Worm (Caenorhabditis elegans) whole organism, L4 larva: ENCODE measurements around the gene C49C8.3.

Source experiments
- F10B5.3 ChIP-seq: sonication (generic microtip); optimal IDR thresholded peaks from 2 replicates; lab custom pipeline; 2016; ENCODE audit warnings: mild to moderate bottlenecking, missing genetic modification characterization, missing compliant biosample characterization
- F26F4.8 ChIP-seq: fragments of 200-800 bp; sonication (Bioruptor generic); conservative IDR thresholded peaks from 2 replicates; pipeline ENCODE4 v1.3.6; 2022; ENCODE audit warnings: missing genetic modification characterization, missing compliant biosample characterization
- F49E8.2 ChIP-seq: sonication (generic microtip); optimal IDR thresholded peaks from 2 replicates; lab custom pipeline; 2016; ENCODE audit warnings: missing compliant biosample characterization, mild to moderate bottlenecking, missing genetic modification characterization, borderline replicate concordance
- R02D3.7 ChIP-seq: fragments of 150-350 bp; sonication (generic microtip); optimal IDR thresholded peaks from 3 replicates; lab custom pipeline; 2014; ENCODE audit warnings: missing biosample characterization, missing genetic modification characterization
- T20F7.1 ChIP-seq: fragments of 200-800 bp; sonication (Bioruptor generic); optimal IDR thresholded peaks from 2 replicates; lab custom pipeline; 2018; ENCODE audit warnings: mild to moderate bottlenecking, missing genetic modification characterization, missing compliant biosample characterization
- Y105C5A.15 ChIP-seq: fragments of 200-800 bp; sonication (Bioruptor generic); IDR thresholded peaks from 2 replicates; pipeline ENCODE4 v1.3.6; 2022; ENCODE audit warnings: missing genetic modification characterization, missing compliant biosample characterization
- Y75B8A.6 ChIP-seq: fragments of 200-800 bp; sonication (Bioruptor generic); IDR thresholded peaks from 2 replicates; pipeline ENCODE4 v1.3.6; 2022; ENCODE audit warnings: missing genetic modification reagents, missing genetic modification characterization, missing compliant biosample characterization
- ZK337.2 ChIP-seq: fragments of 200-800 bp; sonication (Bioruptor generic); IDR thresholded peaks from 2 replicates; pipeline ENCODE4 v1.3.6; 2022; ENCODE audit warnings: missing genetic modification reagents, missing genetic modification characterization, missing compliant biosample characterization
- ZK546.5 ChIP-seq, 2 experiments: sonication (generic microtip); optimal IDR thresholded peaks; 2 replicates each; lab custom pipeline; 2017; ENCODE audit warnings: missing biosample characterization in 2 of 2, missing genetic modification characterization in 2 of 2
- aha-1 ChIP-seq: fragments of 150-350 bp; peaks from one replicate; lab custom pipeline; 2014; ENCODE audit warnings: missing biosample characterization, missing genetic modification characterization
- aly-2 ChIP-seq: sonication (generic microtip); optimal IDR thresholded peaks from 2 replicates; lab custom pipeline; 2018; ENCODE audit warnings: missing biosample characterization, missing genetic modification characterization
- ama-1 ChIP-seq: fragments of 150-350 bp; optimal IDR thresholded peaks from 2 replicates; lab custom pipeline; 2014; ENCODE audit warnings: inconsistent platforms, mixed read lengths
- arid-1 ChIP-seq: fragments of 200-800 bp; sonication (Bioruptor generic); conservative IDR thresholded peaks from 2 replicates; pipeline ENCODE4 v1.3.6; 2022; ENCODE audit warnings: missing genetic modification reagents, missing genetic modification characterization, missing compliant biosample characterization
- ceh-20 ChIP-seq: fragments of 200-800 bp; sonication (Bioruptor generic); IDR thresholded peaks from 2 replicates; pipeline ENCODE4 v1.3.6; 2022; ENCODE audit warnings: missing genetic modification reagents, missing genetic modification characterization, missing compliant biosample characterization
- ceh-32 ChIP-seq: sonication (generic microtip); optimal IDR thresholded peaks from 2 replicates; lab custom pipeline; 2016; ENCODE audit warnings: mild to moderate bottlenecking, missing genetic modification characterization, missing compliant biosample characterization; ENCODE audit not compliant: poor library complexity
- ceh-44 ChIP-seq: fragments of 200-800 bp; sonication (Bioruptor generic); IDR thresholded peaks from 2 replicates; pipeline ENCODE4 v1.3.6; 2022; ENCODE audit warnings: missing genetic modification reagents, missing genetic modification characterization, missing compliant biosample characterization
- ces-1 ChIP-seq: fragments of 150-350 bp; sonication (generic microtip); optimal IDR thresholded peaks from 4 replicates; lab custom pipeline; 2014; ENCODE audit warnings: missing biosample characterization, missing genetic modification reagents, missing genetic modification characterization
- ctbp-1 ChIP-seq: fragments of 200-800 bp; sonication (Bioruptor generic); IDR thresholded peaks from 2 replicates; pipeline ENCODE4 v1.3.6; 2022; ENCODE audit warnings: missing genetic modification reagents, missing genetic modification characterization, missing compliant biosample characterization
- daf-16 ChIP-seq, 3 experiments: sonication (generic microtip); optimal IDR thresholded peaks; 2 replicates each; lab custom pipeline; 2016 to 2017; ENCODE audit warnings: missing genetic modification characterization in 3 of 3, missing genetic modification reagents in 3 of 3, mild to moderate bottlenecking in 2 of 3, missing compliant biosample characterization in 2 of 3, missing biosample characterization in 1 of 3, moderate library complexity in 1 of 3
- dmd-6 ChIP-seq: fragments of 200-800 bp; sonication (Bioruptor generic); IDR thresholded peaks from 2 replicates; pipeline ENCODE4 v1.3.6; 2022; ENCODE audit warnings: missing genetic modification reagents, missing genetic modification characterization, missing compliant biosample characterization
- dmd-8 ChIP-seq: fragments of 200-800 bp; sonication (Bioruptor generic); IDR thresholded peaks from 2 replicates; pipeline ENCODE4 v1.3.6; 2022; ENCODE audit warnings: missing genetic modification characterization, missing compliant biosample characterization
- dpl-1 ChIP-seq: fragments of 150-350 bp; optimal IDR thresholded peaks from 2 replicates; lab custom pipeline; 2014; ENCODE audit warnings: missing biosample characterization, missing genetic modification reagents, missing genetic modification characterization
- egl-27 ChIP-seq: sonication (generic microtip); optimal IDR thresholded peaks from 3 replicates; lab custom pipeline; 2017; ENCODE audit warnings: missing biosample characterization, missing genetic modification reagents, missing genetic modification characterization
- fos-1 ChIP-seq: fragments of 150-350 bp; optimal IDR thresholded peaks from 2 replicates; lab custom pipeline; 2014; ENCODE audit warnings: missing biosample characterization, missing genetic modification characterization
- gei-8 ChIP-seq: fragments of 200-800 bp; sonication (Bioruptor generic); optimal IDR thresholded peaks from 2 replicates; lab custom pipeline; 2018; ENCODE audit warnings: mild to moderate bottlenecking, missing genetic modification characterization, missing compliant biosample characterization
- hlh-11 ChIP-seq: fragments of 200-800 bp; sonication (Bioruptor generic); optimal IDR thresholded peaks from 2 replicates; lab custom pipeline; 2018; ENCODE audit warnings: mild to moderate bottlenecking, missing genetic modification characterization, missing compliant biosample characterization
- lim-7 ChIP-seq: fragments of 200-800 bp; sonication (Bioruptor generic); IDR thresholded peaks from 2 replicates; pipeline ENCODE4 v1.3.6; 2022; ENCODE audit warnings: missing genetic modification characterization, missing compliant biosample characterization
- lin-39 ChIP-seq: fragments of 150-350 bp; optimal IDR thresholded peaks from 2 replicates; lab custom pipeline; 2014; ENCODE audit warnings: missing biosample characterization, missing genetic modification reagents, missing genetic modification characterization
- madf-9 ChIP-seq: fragments of 200-800 bp; sonication (Bioruptor generic); conservative IDR thresholded peaks from 2 replicates; pipeline ENCODE4 v1.3.6; 2022; ENCODE audit warnings: missing genetic modification reagents, missing genetic modification characterization, missing compliant biosample characterization
- mdt-29 ChIP-seq: fragments of 200-800 bp; sonication (Bioruptor generic); IDR thresholded peaks from 2 replicates; pipeline ENCODE4 v1.3.6; 2022; ENCODE audit warnings: missing genetic modification reagents, missing genetic modification characterization, missing compliant biosample characterization
- mes-2 ChIP-seq: sonication (generic microtip); optimal IDR thresholded peaks from 2 replicates; lab custom pipeline; 2016; ENCODE audit warnings: missing genotype, mild to moderate bottlenecking, missing genetic modification characterization, missing compliant biosample characterization; ENCODE audit not compliant: poor library complexity, severe bottlenecking
- mxl-2 ChIP-seq: fragments of 200-800 bp; sonication (Bioruptor generic); conservative IDR thresholded peaks from 2 replicates; pipeline ENCODE4 v1.3.6; 2022; ENCODE audit warnings: missing genetic modification reagents, missing genetic modification characterization, missing compliant biosample characterization
- nhr-48 ChIP-seq: sonication (generic microtip); optimal IDR thresholded peaks from 2 replicates; lab custom pipeline; 2016; ENCODE audit warnings: mild to moderate bottlenecking, missing genetic modification characterization, missing compliant biosample characterization
- nhr-6 ChIP-seq: fragments of 150-350 bp; optimal IDR thresholded peaks from 2 replicates; lab custom pipeline; 2014; ENCODE audit warnings: missing biosample characterization, missing genetic modification characterization
- nhr-76 ChIP-seq: fragments of 150-350 bp; optimal IDR thresholded peaks from 2 replicates; lab custom pipeline; 2014; ENCODE audit warnings: missing biosample characterization, missing genetic modification characterization
- nhr-77 ChIP-seq: fragments of 150-350 bp; optimal IDR thresholded peaks from 2 replicates; lab custom pipeline; 2014; ENCODE audit warnings: missing biosample characterization, missing genetic modification characterization
- pha-4 ChIP-seq, 2 experiments: fragments of 150-350 bp in 1 of 2; fragments of 200-800 bp in 1 of 2; sonication (Bioruptor generic) in 1 of 2; IDR thresholded peaks in 1 of 2; optimal IDR thresholded peaks in 1 of 2; 2 replicates each; pipeline versions ENCODE4 v1.3.6 to Lab custom; 2014 to 2022; ENCODE audit warnings: missing genetic modification characterization in 2 of 2, missing genetic modification reagents in 2 of 2, missing biosample characterization in 1 of 2, missing compliant biosample characterization in 1 of 2
- php-3 ChIP-seq: fragments of 200-800 bp; sonication (Bioruptor generic); IDR thresholded peaks from 2 replicates; pipeline ENCODE4 v1.3.6; 2022; ENCODE audit warnings: missing genetic modification reagents, missing genetic modification characterization, missing compliant biosample characterization
- rbr-2 ChIP-seq: sonication (generic microtip); optimal IDR thresholded peaks from 2 replicates; lab custom pipeline; 2016; ENCODE audit warnings: missing genotype, missing genetic modification characterization, missing compliant biosample characterization
- saeg-2 ChIP-seq: fragments of 200-800 bp; sonication (Bioruptor generic); IDR thresholded peaks from 2 replicates; pipeline ENCODE4 v1.3.6; 2022; ENCODE audit warnings: missing genetic modification reagents, missing genetic modification characterization, missing compliant biosample characterization
- skn-1 ChIP-seq: fragments of 150-350 bp; optimal IDR thresholded peaks from 2 replicates; lab custom pipeline; 2014; ENCODE audit warnings: missing biosample characterization, missing genetic modification characterization
- snpc-1.2 ChIP-seq: fragments of 200-800 bp; sonication (Bioruptor generic); IDR thresholded peaks from 2 replicates; pipeline ENCODE4 v1.3.6; 2022; ENCODE audit warnings: missing genetic modification reagents, missing genetic modification characterization, missing compliant biosample characterization
- snpc-4 ChIP-seq: fragments of 150-350 bp; optimal IDR thresholded peaks from 2 replicates; lab custom pipeline; 2014; ENCODE audit warnings: missing biosample characterization, missing genetic modification characterization
- spr-3 ChIP-seq: fragments of 200-800 bp; sonication (Bioruptor generic); optimal IDR thresholded peaks from 2 replicates; lab custom pipeline; 2018; ENCODE audit warnings: mild to moderate bottlenecking, missing genetic modification characterization, missing compliant biosample characterization
- tra-1 ChIP-seq: fragments of 200-800 bp; sonication (Bioruptor generic); IDR thresholded peaks from 2 replicates; pipeline ENCODE4 v1.3.6; 2022; ENCODE audit warnings: missing genetic modification reagents, missing genetic modification characterization, missing compliant biosample characterization
- unc-62 ChIP-seq, 3 experiments: fragments of 150-350 bp in 1 of 3; sonication (generic microtip); optimal IDR thresholded peaks in 2 of 3; peaks in 1 of 3; 1 replicate in 1 of 3; 2 replicates in 2 of 3; lab custom pipeline; 2014 to 2017; ENCODE audit warnings: missing biosample characterization in 3 of 3, missing genetic modification characterization in 3 of 3, missing genetic modification reagents in 3 of 3, missing genotype in 1 of 3
- zfp-3 ChIP-seq: fragments of 200-800 bp; sonication (Bioruptor generic); conservative IDR thresholded peaks from 2 replicates; pipeline ENCODE4 v1.3.6; 2022; ENCODE audit warnings: missing genetic modification reagents, missing genetic modification characterization, missing compliant biosample characterization
- zip-11 ChIP-seq: fragments of 200-800 bp; sonication (Bioruptor generic); IDR thresholded peaks from 2 replicates; pipeline ENCODE4 v1.3.6; 2022; ENCODE audit warnings: missing genetic modification characterization, missing compliant biosample characterization
- zip-2 ChIP-seq: fragments of 150-350 bp; optimal IDR thresholded peaks from 2 replicates; lab custom pipeline; 2014; ENCODE audit warnings: missing biosample characterization, missing genetic modification characterization
- ztf-11 ChIP-seq: fragments of 150-350 bp; optimal IDR thresholded peaks from 2 replicates; lab custom pipeline; 2014; ENCODE audit warnings: missing biosample characterization, missing genetic modification characterization
- ztf-7 ChIP-seq: fragments of 150-350 bp; optimal IDR thresholded peaks from 2 replicates; lab custom pipeline; 2014; ENCODE audit warnings: missing biosample characterization, missing genetic modification characterization

The C49C8.3 gene

DNA sequence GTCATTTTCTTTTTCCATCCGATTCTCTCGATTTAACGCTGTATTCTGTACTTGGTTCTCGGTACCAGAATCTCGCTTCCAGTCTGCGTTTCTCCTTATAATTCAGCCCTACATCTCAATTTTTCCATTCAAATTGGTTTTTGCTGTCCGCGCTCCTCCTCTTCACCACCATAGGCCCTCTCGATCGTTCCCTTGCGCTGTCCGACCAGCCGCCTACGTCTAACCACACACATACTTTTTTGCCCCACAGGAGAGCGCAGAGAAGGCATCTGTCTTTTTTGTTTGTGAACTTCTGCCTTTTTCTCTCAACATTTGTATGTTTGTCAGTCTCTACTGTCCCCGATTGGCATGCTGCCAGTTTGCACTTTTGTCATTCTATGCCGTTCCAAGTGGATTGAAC, 17.2 kb upstream of the C49C8.3 start, which contains the start of gene F42A9.11 (continued):
- TF ChIP-seq ztf-11 (tag; lab: Kevin White, UChicago) (no peak), F10B5.3 (tag; lab: Kevin White, UChicago) (no peak), F49E8.2 (no peak), aly-2 (tag; lab: Kevin White, UChicago) (no peak), ctbp-1 (GFP tag; lab: Robert Waterston, UW) (no peak), dpl-1 (GFP tag; lab: Kevin White, UChicago) (peak; percentile 9), dmd-6 (GFP tag; lab: Robert Waterston, UW) (peak; percentile 16; the same call in 1 of the 2 replicates), mdt-29 (GFP tag; lab: Robert Waterston, UW) (no peak), nhr-48 (tag; lab: Kevin White, UChicago) (no peak), rbr-2 (peak; percentile 4), F26F4.8 (GFP tag; lab: Robert Waterston, UW) (no peak), ceh-20 (GFP tag; lab: Robert Waterston, UW) (no peak), zip-11 (GFP tag; lab: Robert Waterston, UW) (no peak), ceh-32 (tag; lab: Kevin White, UChicago) (no peak), hlh-11 (tag; lab: Kevin White, UChicago) (peak; percentile 66), daf-16 (GFP tag; optimal IDR thresholded peaks at IDR 0.05; lab: Kevin White, UChicago) (no peak), daf-16 (tag; optimal IDR thresholded peaks at IDR 0.05; lab: Kevin White, UChicago) (peak; percentile 48), arid-1 (no peak), lim-7 (GFP tag; lab: Robert Waterston, UW) (no peak), saeg-2 (GFP tag; lab: Robert Waterston, UW) (no peak), ZK546.5 (tag; optimal IDR thresholded peaks at IDR 0.05; lab: Kevin White, UChicago) (no peak), R02D3.7 (tag; lab: Kevin White, UChicago) (no peak), snpc-4 (tag; lab: Kevin White, UChicago) (no peak), php-3 (GFP tag; lab: Robert Waterston, UW) (no peak), ZK337.2 (GFP tag; lab: Robert Waterston, UW) (no peak), tra-1 (GFP tag; lab: Robert Waterston, UW) (no peak), madf-9 (GFP tag; lab: Robert Waterston, UW) (no peak), zip-2 (tag; lab: Kevin White, UChicago) (no peak), skn-1 (tag; lab: Kevin White, UChicago) (no peak), pha-4 (GFP tag; IDR thresholded peaks at IDR 0.05; lab: Robert Waterston, UW) (no peak), pha-4 (tag; optimal IDR thresholded peaks at IDR 0.05; lab: Kevin White, UChicago) (no peak), Y75B8A.6 (GFP tag; lab: Robert Waterston, UW) (no peak), Y105C5A.15 (no peak), mxl-2 (GFP tag; lab: Robert Waterston, UW) (no peak), ceh-44 (GFP tag; lab: Robert Waterston, UW) (no peak), zfp-3 (GFP tag; lab: Robert Waterston, UW) (no peak), aha-1 (tag; lab: Kevin White, UChicago) (peak; percentile 89), ztf-7 (tag; lab: Kevin White, UChicago) (no peak), T20F7.1 (GFP tag; lab: Kevin White, UChicago) (no peak), fos-1 (tag; lab: Kevin White, UChicago) (no peak), snpc-1.2 (GFP tag; lab: Robert Waterston, UW) (no peak), nhr-76 (no peak), spr-3 (GFP tag; lab: Kevin White, UChicago) (no peak), lin-39 (tag; lab: Kevin White, UChicago) (no peak), ama-1 (lab: Kevin White, UChicago) (no peak), nhr-77 (tag; lab: Kevin White, UChicago) (no peak), unc-62 (GFP tag; optimal IDR thresholded peaks at IDR 0.05 in 1 of 2; lab: Kevin White, UChicago) (peak in 1 of 2 experiments; percentile 79), unc-62 (tag; optimal IDR thresholded peaks at IDR 0.05; lab: Kevin White, UChicago) (no peak), nhr-6 (tag; lab: Kevin White, UChicago) (peak; percentile 28), dmd-8 (GFP tag; lab: Robert Waterston, UW) (no peak), ces-1 (GFP tag; lab: Kevin White, UChicago) (no peak), egl-27 (tag; lab: Kevin White, UChicago) (no peak), mes-2 (tag; lab: Kevin White, UChicago) (peak; percentile 53), gei-8 (GFP tag; lab: Kevin White, UChicago) (no peak)
